Fruit fly (Drosophila melanogaster): ENCODE results near the gene CG4502.

The CG4502 gene

DNA sequence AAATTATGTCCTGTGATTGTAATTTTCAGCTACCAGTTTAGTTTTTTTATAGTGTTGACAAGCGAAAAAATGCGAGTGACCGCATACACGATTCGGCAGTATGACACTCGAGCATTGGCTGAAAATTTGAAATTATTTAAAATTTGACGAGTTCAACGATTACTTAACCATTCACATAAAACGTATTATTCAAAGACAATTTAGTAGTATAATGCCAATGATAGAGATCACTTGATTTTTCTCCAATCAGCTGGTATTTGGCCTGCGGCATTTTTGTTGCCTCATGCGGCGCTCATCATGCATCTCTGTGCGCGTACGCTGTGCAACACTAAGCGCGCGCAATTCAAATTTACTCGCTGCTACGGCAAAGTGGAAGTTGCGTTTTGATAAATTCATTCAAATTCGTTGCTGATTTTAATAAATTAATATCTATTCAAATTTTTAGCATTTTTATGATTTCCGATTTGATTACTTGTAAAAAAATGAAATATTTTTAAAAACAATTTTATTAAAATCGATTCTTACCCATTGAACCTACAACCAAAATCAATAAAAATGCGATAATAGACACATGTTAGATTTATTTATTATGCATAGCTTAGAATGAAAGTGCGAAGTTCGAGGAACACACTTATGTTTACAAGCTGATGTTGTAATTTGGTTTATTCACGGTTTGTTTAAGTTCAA lies 9.6 kb downstream of the CG4502 start, which contains the start of gene CG4497 (continued):
- TF ChIP-seq Asciz (GFP tag; optimal IDR thresholded peaks at IDR 0.05), result peak; percentile 45
- TF ChIP-seq Drgx (GFP tag; IDR thresholded peaks at IDR 0.05), result peak; percentile 78
- TF ChIP-seq CG15514 (GFP tag; optimal IDR thresholded peaks at IDR 0.05), result peak; percentile 80
- TF ChIP-seq CG14667 (GFP tag; IDR thresholded peaks at IDR 0.05), result peak; percentile 84
- TF ChIP-seq CG9932 (GFP tag; IDR thresholded peaks at IDR 0.05), result peak; percentile 98
- peak; percentile 84 for TF ChIP-seq CG43689 (GFP tag; IDR thresholded peaks at IDR 0.05)
- peak; percentile 90 for TF ChIP-seq tio (GFP tag; optimal IDR thresholded peaks at IDR 0.05)
- peak; percentile 9 for TF ChIP-seq fd102C (GFP tag; optimal IDR thresholded peaks at IDR 0.05)
- peak; percentile 93 for TF ChIP-seq CHES-1-like (GFP tag; optimal IDR thresholded peaks at IDR 0.05)
- TF ChIP-seq fu2 (GFP tag; optimal IDR thresholded peaks at IDR 0.05), result peak; percentile 97
- peak; percentile 89 for TF ChIP-seq Doc2 (GFP tag; IDR thresholded peaks at IDR 0.05)
- peak; percentile 48 for TF ChIP-seq CG12219 (GFP tag; optimal IDR thresholded peaks at IDR 0.05)
- TF ChIP-seq so (GFP tag; IDR thresholded peaks at IDR 0.05), result peak; percentile 91; the same call in 1 of the 3 replicates
- peak; percentile 88 for TF ChIP-seq otp (GFP tag; IDR thresholded peaks at IDR 0.05)
- TF ChIP-seq aop (GFP tag; IDR thresholded peaks at IDR 0.05), result peak; percentile 50; the same call in 1 of the 2 replicates
- peak; percentile 54 for TF ChIP-seq Jarid2 (GFP tag; optimal IDR thresholded peaks at IDR 0.05)
- TF ChIP-seq Blimp-1 (GFP tag; optimal IDR thresholded peaks at IDR 0.05), result peak; percentile 87
- peak; percentile 96 for TF ChIP-seq gem (tag; optimal IDR thresholded peaks at IDR 0.05)
- peak; percentile 68 for TF ChIP-seq CG17802 (tag; optimal IDR thresholded peaks at IDR 0.05)
- peak; percentile 95 for TF ChIP-seq Dad (GFP tag; optimal IDR thresholded peaks at IDR 0.05)
- TF ChIP-seq Neu2 (GFP tag; optimal IDR thresholded peaks at IDR 0.05; ENCODE audit: borderline replicate concordance), result peak; percentile 49
- no peak for TF ChIP-seq cad (GFP tag; optimal IDR thresholded peaks at IDR 0.05)
- TF ChIP-seq BEAF-32 (GFP tag; optimal IDR thresholded peaks at IDR 0.05), result peak; percentile 47
- TF ChIP-seq hth (optimal IDR thresholded peaks at IDR 0.05), result no peak
- TF ChIP-seq Fer1 (GFP tag; optimal IDR thresholded peaks at IDR 0.05), result peak; percentile 87
- peak; percentile 79 for TF ChIP-seq CG8388 (GFP tag; optimal IDR thresholded peaks at IDR 0.05)
- peak; percentile 33 for TF ChIP-seq CG15479 (GFP tag; optimal IDR thresholded peaks at IDR 0.05)
- peak; percentile 67 for TF ChIP-seq amos (GFP tag; IDR thresholded peaks at IDR 0.05; ENCODE audit: partially characterized antibody)
- peak; percentile 90 for TF ChIP-seq az2 (GFP tag; optimal IDR thresholded peaks at IDR 0.05)
- TF ChIP-seq CG11696 (GFP tag; IDR thresholded peaks at IDR 0.05), result peak; percentile 51; the same call in 1 of the 2 replicates
- TF ChIP-seq CG10462 (GFP tag; optimal IDR thresholded peaks at IDR 0.05), result peak; percentile 79
- peak; percentile 96 for TF ChIP-seq CG1647 (GFP tag; optimal IDR thresholded peaks at IDR 0.05)
- TF ChIP-seq row (GFP tag; IDR thresholded peaks at IDR 0.05), result peak; percentile 98
- peak; percentile 100 for TF ChIP-seq CG12155 (GFP tag; optimal IDR thresholded peaks at IDR 0.05)
- peak; percentile 78; the same call in 1 of the 2 replicates for TF ChIP-seq Awh (GFP tag; IDR thresholded peaks at IDR 0.05)
- TF ChIP-seq Trl (optimal IDR thresholded peaks at IDR 0.05), result no peak
- TF ChIP-seq Trl (GFP tag; optimal IDR thresholded peaks at IDR 0.05), result peak; percentile 95
- peak; percentile 44 for TF ChIP-seq CG1529 (GFP tag; optimal IDR thresholded peaks at IDR 0.05)
- TF ChIP-seq CG2875 (GFP tag; optimal IDR thresholded peaks at IDR 0.05), result peak; percentile 39
- peak; percentile 89 for TF ChIP-seq CG11504 (tag; optimal IDR thresholded peaks at IDR 0.05)
- TF ChIP-seq Kr (GFP tag; optimal IDR thresholded peaks at IDR 0.05), result no peak
- peak; percentile 82 for TF ChIP-seq CG5953 (GFP tag; IDR thresholded peaks at IDR 0.05)
- peak; percentile 92 for TF ChIP-seq CG17361 (GFP tag; IDR thresholded peaks at IDR 0.05)
- TF ChIP-seq CG10147 (GFP tag; optimal IDR thresholded peaks at IDR 0.05), result peak; percentile 79
- TF ChIP-seq Dll (GFP tag; IDR thresholded peaks at IDR 0.05; ENCODE audit: partially characterized antibody), result peak; percentile 69
- peak; percentile 97 for TF ChIP-seq CG7786 (GFP tag; optimal IDR thresholded peaks at IDR 0.05)
- peak; percentile 89 for TF ChIP-seq Hmr (GFP tag; optimal IDR thresholded peaks at IDR 0.05)
- TF ChIP-seq Lhr (GFP tag; optimal IDR thresholded peaks at IDR 0.05), result peak; percentile 53
- peak; percentile 73 for TF ChIP-seq ro (GFP tag; IDR thresholded peaks at IDR 0.05)
